Worm (Caenorhabditis elegans): ENCODE results near the gene F32D8.13.

Gene F32D8.13

ce11 chrV:10871457-10871861 lies 24.9 kb downstream of the F32D8.13 start (continued):
- TF ChIP-seq ets-4 (GFP tag; optimal IDR thresholded peaks at IDR 0.05) (no peak), cebp-1 (GFP tag; IDR thresholded peaks at IDR 0.05) (no peak), cebp-1 (tag; optimal IDR thresholded peaks at IDR 0.05) (peak; percentile 80), ztf-25 (GFP tag; IDR thresholded peaks at IDR 0.05) (no peak), Y95B8A.8 (GFP tag; IDR thresholded peaks at IDR 0.05) (no peak), F23B12.7 (tag; optimal IDR thresholded peaks at IDR 0.05; ENCODE audit: insufficient read depth) (no peak), ceh-27 (GFP tag; optimal IDR thresholded peaks at IDR 0.05) (peak; percentile 70), snpc-1.3 (tag; optimal IDR thresholded peaks at IDR 0.05; ENCODE audit: insufficient read depth) (no peak), lin-40 (tag; optimal IDR thresholded peaks at IDR 0.05) (peak; percentile 74), repo-1 (tag; optimal IDR thresholded peaks at IDR 0.05) (peak; percentile 12), die-1 (tag; optimal IDR thresholded peaks at IDR 0.05) (peak; percentile 46), zfh-2 (GFP tag; conservative IDR thresholded peaks at IDR 0.05) (no peak), let-607 (tag; optimal IDR thresholded peaks at IDR 0.05) (peak in 1 of 2 experiments; percentile 15), chd-7 (tag; optimal IDR thresholded peaks at IDR 0.05) (peak; percentile 77), C06A6.2 (GFP tag; conservative IDR thresholded peaks at IDR 0.05) (no peak; the same call in 1 of the 2 replicates), dpff-1 (tag; optimal IDR thresholded peaks at IDR 0.05) (no peak), attf-5 (GFP tag; optimal IDR thresholded peaks at IDR 0.05) (peak; percentile 76), rec-8 (tag; optimal IDR thresholded peaks at IDR 0.05) (no peak), sea-2 (GFP tag; IDR thresholded peaks at IDR 0.05) (no peak), egl-44 (GFP tag; IDR thresholded peaks at IDR 0.05) (no peak), somi-1 (GFP tag; optimal IDR thresholded peaks at IDR 0.05) (peak; percentile 92), K12H6.12 (tag; optimal IDR thresholded peaks at IDR 0.05) (peak; percentile 93), madf-10 (tag; optimal IDR thresholded peaks at IDR 0.05) (no peak), lin-54 (GFP tag; optimal IDR thresholded peaks at IDR 0.05) (no peak), madf-3 (GFP tag; IDR thresholded peaks at IDR 0.05) (no peak)

ce11 chrV:10870050-10870449 lies 26.3 kb downstream of the F32D8.13 start:
- TF ChIP-seq nhr-80 (tag; optimal IDR thresholded peaks at IDR 0.05) = peak; percentile 54
- TF ChIP-seq B0035.1 (tag; optimal IDR thresholded peaks at IDR 0.05) = no peak
- TF ChIP-seq F23B12.7 (tag; optimal IDR thresholded peaks at IDR 0.05; ENCODE audit: insufficient read depth) = no peak
- TF ChIP-seq dox-1 (GFP tag; IDR thresholded peaks at IDR 0.05) = 0 out of 2 replicates have a peak, but pooled peaks have one; percentile 7
- no peak for TF ChIP-seq ceh-91 (GFP tag; IDR thresholded peaks at IDR 0.05)
- no peak for TF ChIP-seq snpc-1.1 (tag; optimal IDR thresholded peaks at IDR 0.05; ENCODE audit: insufficient read depth)
- TF ChIP-seq F10E7.11 (tag; optimal IDR thresholded peaks at IDR 0.05) = no peak
- no peak for TF ChIP-seq B0336.3 (GFP tag; IDR thresholded peaks at IDR 0.05)

ce11 chrV:10867586-10867985 lies 28.8 kb downstream of the F32D8.13 start:
- TF ChIP-seq chd-7 (tag; optimal IDR thresholded peaks at IDR 0.05) (peak; percentile 26), hlh-26 (GFP tag; conservative IDR thresholded peaks at IDR 0.05) (no peak), B0261.1 (tag; optimal IDR thresholded peaks at IDR 0.05) (no peak), lsy-27 (tag; optimal IDR thresholded peaks at IDR 0.05; ENCODE audit: borderline replicate concordance, insufficient read depth) (no peak), F37B4.10 (GFP tag; IDR thresholded peaks at IDR 0.05) (no peak), egl-44 (GFP tag; IDR thresholded peaks at IDR 0.05) (no peak), lir-1 (GFP tag; conservative IDR thresholded peaks at IDR 0.05) (no peak), hrde-1 (tag; optimal IDR thresholded peaks at IDR 0.05; ENCODE audit: borderline replicate concordance) (no peak), madf-3 (GFP tag; IDR thresholded peaks at IDR 0.05) (no peak), madf-8 (GFP tag; conservative IDR thresholded peaks at IDR 0.05) (no peak), lin-40 (tag; optimal IDR thresholded peaks at IDR 0.05) (peak; percentile 39), C17E4.6 (GFP tag; IDR thresholded peaks at IDR 0.05) (no peak), snpc-4 (GFP tag; optimal IDR thresholded peaks at IDR 0.05) (no peak), snpc-4 (tag; optimal IDR thresholded peaks at IDR 0.05) (no peak), madf-10 (tag; optimal IDR thresholded peaks at IDR 0.05) (no peak), him-1 (tag; optimal IDR thresholded peaks at IDR 0.05) (no peak), tbp1 (GFP tag; optimal IDR thresholded peaks at IDR 0.05) (no peak), bed-1 (GFP tag; IDR thresholded peaks at IDR 0.05) (no peak), madf-6 (GFP tag; IDR thresholded peaks at IDR 0.05) (no peak)

Data from whole organism, young adult.